Worm (Caenorhabditis elegans): ENCODE measurements around the gene F42A6.1.

Gene F42A6.1

DNA sequence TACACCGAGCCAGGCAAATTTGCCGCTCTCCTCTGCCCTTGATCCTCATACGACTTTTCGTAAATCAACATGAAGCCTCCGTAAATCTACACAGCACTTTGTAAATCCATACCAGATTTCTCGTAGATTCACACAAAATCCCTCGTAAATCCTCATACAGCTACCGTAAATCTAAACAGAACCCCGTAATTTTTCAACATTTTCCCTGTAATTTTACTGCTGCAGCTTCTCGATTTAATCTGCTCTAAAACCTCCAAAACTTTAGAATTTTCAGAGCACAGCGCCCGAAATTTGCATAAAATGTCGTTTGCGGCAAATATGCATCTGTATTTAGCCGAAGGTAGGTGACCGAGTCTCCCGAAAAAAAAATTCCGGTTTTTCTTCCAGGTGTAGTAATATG lies at the start of gene F42A6.1:
F42A6.1 (plus strand) TSS at position 301 of the 400 bp plus-strand sequence.
- no peak for TF ChIP-seq nhr-237 (tag; optimal IDR thresholded peaks at IDR 0.05)
- TF ChIP-seq mab-5 (tag; optimal IDR thresholded peaks at IDR 0.05), result no peak
- no peak for TF ChIP-seq sma-9 (GFP tag; optimal IDR thresholded peaks at IDR 0.05)
- TF ChIP-seq sma-9 (tag; optimal IDR thresholded peaks at IDR 0.05), result no peak
- TF ChIP-seq Y55F3AM.14 (GFP tag; optimal IDR thresholded peaks at IDR 0.05), result no peak
- TF ChIP-seq ztf-1 (GFP tag; conservative IDR thresholded peaks at IDR 0.05), result no peak
- no peak for TF ChIP-seq C34F6.9 (tag; optimal IDR thresholded peaks at IDR 0.05)
- TF ChIP-seq F13H6.1 (tag; optimal IDR thresholded peaks at IDR 0.05), result no peak
- TF ChIP-seq nhr-129 (tag; optimal IDR thresholded peaks at IDR 0.05), result no peak

DNA sequence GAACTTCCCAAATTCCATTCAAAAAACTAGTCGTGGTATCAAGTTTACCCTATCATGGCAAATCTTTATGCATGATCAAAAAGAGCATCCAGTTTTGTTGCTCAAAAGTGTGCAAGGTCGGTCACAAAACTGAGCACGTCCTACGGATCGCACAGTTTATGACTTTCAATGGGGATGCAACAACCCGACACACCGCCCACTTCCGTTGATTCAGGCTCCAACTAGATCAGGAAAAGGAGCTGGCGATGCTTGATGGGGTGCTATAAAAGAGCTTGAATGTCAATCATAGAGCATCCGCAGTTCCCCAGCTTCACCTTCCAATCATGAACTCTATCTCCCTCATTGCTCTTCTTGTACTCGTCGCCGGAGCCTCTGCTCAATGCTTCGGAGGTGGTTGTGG lies 49.3 kb upstream of the F42A6.1 start, which contains the start of gene W08E12.2:
W08E12.2 (plus strand) TSS at position 301 of the 400 bp plus-strand sequence.
- TF ChIP-seq zag-1 (tag; optimal IDR thresholded peaks at IDR 0.05) (no peak), nhr-23 (tag; optimal IDR thresholded peaks at IDR 0.05) (no peak), peb-1 (tag; optimal IDR thresholded peaks at IDR 0.05) (no peak)

DNA sequence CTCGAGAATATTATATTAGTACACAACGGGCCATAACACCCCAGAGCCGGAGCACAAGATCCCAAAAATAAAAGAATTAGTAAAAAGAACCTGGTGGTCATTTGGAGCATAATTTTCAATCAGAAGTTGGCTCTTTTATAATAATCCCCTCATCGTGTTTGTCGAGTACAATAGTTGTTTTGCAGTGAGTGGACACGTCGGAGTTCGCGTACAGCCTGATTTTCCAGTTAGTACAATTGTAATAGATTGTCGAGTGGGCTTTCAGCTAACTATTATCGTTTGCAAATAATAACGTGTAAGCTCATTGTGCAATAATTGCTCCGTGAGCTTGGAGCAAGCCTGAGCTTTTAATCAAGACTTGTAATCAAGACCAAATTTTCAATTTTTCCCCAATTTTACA lies 47.4 kb upstream of the F42A6.1 start, which contains the start of gene W08E12.9:
W08E12.9 (minus strand) TSS at position 101 of the 400 bp plus-strand sequence.
- TF ChIP-seq dmd-4 (tag; optimal IDR thresholded peaks at IDR 0.05), result no peak
- TF ChIP-seq C34F6.9 (tag; optimal IDR thresholded peaks at IDR 0.05), result no peak
- TF ChIP-seq ztf-1 (GFP tag; conservative IDR thresholded peaks at IDR 0.05), result no peak
- no peak for TF ChIP-seq R02D3.7 (tag; optimal IDR thresholded peaks at IDR 0.05)
- TF ChIP-seq mdl-1 (tag; optimal IDR thresholded peaks at IDR 0.05), result no peak
- TF ChIP-seq nhr-21 (tag; optimal IDR thresholded peaks at IDR 0.05), result no peak
- no peak for TF ChIP-seq nhr-10 (tag; optimal IDR thresholded peaks at IDR 0.05)
- TF ChIP-seq nhr-23 (tag; optimal IDR thresholded peaks at IDR 0.05), result no peak
- TF ChIP-seq unc-39 (tag; optimal IDR thresholded peaks at IDR 0.05), result no peak

DNA sequence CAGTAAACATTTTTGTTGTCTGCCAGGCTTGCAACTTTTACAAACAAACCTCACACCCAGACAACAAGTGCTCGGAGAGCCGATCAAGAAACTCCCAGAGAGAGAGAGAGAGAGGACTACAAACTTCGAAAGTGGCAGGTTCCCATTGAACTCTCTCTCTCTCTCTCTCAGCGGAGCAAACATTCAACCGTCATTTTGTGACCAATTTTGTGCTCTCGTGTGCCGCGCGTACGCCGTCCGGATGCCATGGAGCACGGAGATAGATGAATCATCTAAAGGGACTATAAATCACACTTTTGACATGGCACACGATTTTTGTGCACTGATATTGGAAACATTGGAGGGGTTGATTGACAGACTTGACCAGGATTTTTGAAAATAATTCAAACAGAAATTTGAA lies 46.0 kb upstream of the F42A6.1 start:
- TF ChIP-seq ztf-11 (tag; optimal IDR thresholded peaks at IDR 0.05) (no peak), elt-3 (tag; optimal IDR thresholded peaks at IDR 0.05) (no peak), lin-13 (GFP tag; optimal IDR thresholded peaks at IDR 0.05) (no peak), F13H6.1 (tag; optimal IDR thresholded peaks at IDR 0.05) (peak; percentile 28)

DNA sequence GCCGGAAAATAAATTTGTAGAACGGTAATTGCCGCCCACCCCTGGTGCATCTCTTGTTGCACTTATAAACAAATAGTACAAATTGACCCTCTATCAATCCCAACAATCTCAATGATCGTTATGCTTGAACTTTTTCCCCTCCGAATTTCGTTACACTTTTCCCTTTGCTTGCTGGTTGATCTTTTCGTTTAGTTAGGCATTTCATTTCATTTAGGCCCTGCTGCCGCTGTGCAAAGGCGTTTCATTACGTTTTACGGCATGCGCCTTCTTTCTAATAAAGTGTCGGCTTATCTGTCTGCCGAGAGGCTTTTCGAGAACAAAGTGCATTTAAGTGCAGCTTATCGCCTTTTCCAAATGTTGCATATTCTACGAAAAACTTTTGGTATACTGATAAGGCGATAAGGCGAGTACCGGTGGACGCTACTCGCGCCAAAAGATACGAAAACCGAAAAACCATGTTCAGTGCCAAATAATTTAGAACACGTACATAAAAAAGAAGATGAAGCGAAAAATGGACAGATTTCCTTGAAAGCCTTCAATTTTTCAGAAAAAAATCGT lies 44.1 kb upstream of the F42A6.1 start:
- TF ChIP-seq sma-9 (GFP tag; optimal IDR thresholded peaks at IDR 0.05), result peak; percentile 41
- no peak for TF ChIP-seq sma-9 (tag; optimal IDR thresholded peaks at IDR 0.05)
- TF ChIP-seq snpc-4 (tag; optimal IDR thresholded peaks at IDR 0.05), result no peak
- TF ChIP-seq ztf-1 (GFP tag; conservative IDR thresholded peaks at IDR 0.05), result no peak
- no peak for TF ChIP-seq nhr-25 (tag; optimal IDR thresholded peaks at IDR 0.05)
- TF ChIP-seq lsy-2 (tag; optimal IDR thresholded peaks at IDR 0.05), result no peak
- TF ChIP-seq nhr-237 (tag; optimal IDR thresholded peaks at IDR 0.05), result no peak
- no peak for TF ChIP-seq F13H6.1 (tag; optimal IDR thresholded peaks at IDR 0.05)

DNA sequence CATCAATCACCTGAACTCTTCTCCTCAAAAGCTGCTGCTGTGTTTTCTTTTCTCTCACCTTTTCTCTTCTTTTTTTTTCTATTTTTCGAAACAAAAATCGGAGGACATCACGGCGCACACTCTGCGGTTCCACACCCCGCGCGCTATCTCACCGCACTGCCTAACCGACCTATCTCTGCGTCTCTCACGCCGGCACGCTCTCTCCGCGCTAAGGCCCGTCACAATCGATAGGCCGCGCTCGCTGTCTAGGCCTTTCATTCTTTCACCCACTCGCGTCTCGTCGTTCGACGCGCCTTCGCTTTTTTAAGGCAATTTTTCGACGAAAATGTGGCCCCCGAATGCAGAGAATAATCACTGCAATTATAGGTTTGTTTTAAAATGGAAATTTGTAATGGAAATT lies 43.6 kb upstream of the F42A6.1 start, which contains the start of gene zip-11:
zip-11 (plus strand) TSS at position 34 of the 400 bp plus-strand sequence.
- TF ChIP-seq nhr-25 (tag; optimal IDR thresholded peaks at IDR 0.05) (peak; percentile 54), F13H6.1 (tag; optimal IDR thresholded peaks at IDR 0.05) (peak; percentile 64), ztf-1 (GFP tag; conservative IDR thresholded peaks at IDR 0.05) (no peak), ztf-4 (tag; optimal IDR thresholded peaks at IDR 0.05) (no peak), sma-9 (GFP tag; optimal IDR thresholded peaks at IDR 0.05) (peak; percentile 43), sma-9 (tag; optimal IDR thresholded peaks at IDR 0.05) (no peak), crh-2 (tag; optimal IDR thresholded peaks at IDR 0.05) (peak; percentile 13), lin-11 (tag; optimal IDR thresholded peaks at IDR 0.05) (no peak), nhr-129 (tag; optimal IDR thresholded peaks at IDR 0.05) (peak; percentile 32), mdl-1 (tag; optimal IDR thresholded peaks at IDR 0.05) (peak in 1 of 2 experiments; percentile 63), nhr-23 (tag; optimal IDR thresholded peaks at IDR 0.05) (no peak), nhr-21 (tag; optimal IDR thresholded peaks at IDR 0.05) (peak; percentile 58), fos-1 (tag; optimal IDR thresholded peaks at IDR 0.05) (peak; percentile 21), mbf-1 (tag; optimal IDR thresholded peaks at IDR 0.05) (no peak), lin-13 (GFP tag; optimal IDR thresholded peaks at IDR 0.05) (peak; percentile 44), nhr-237 (tag; optimal IDR thresholded peaks at IDR 0.05) (no peak), sma-3 (GFP tag; optimal IDR thresholded peaks at IDR 0.05) (peak; percentile 78), C34F6.9 (tag; optimal IDR thresholded peaks at IDR 0.05) (peak; percentile 69), mab-5 (tag; optimal IDR thresholded peaks at IDR 0.05) (peak; percentile 32), gmeb-1 (tag; optimal IDR thresholded peaks at IDR 0.05) (peak; percentile 64), blmp-1 (tag; optimal IDR thresholded peaks at IDR 0.05; ENCODE audit: insufficient read depth) (peak; percentile 18), lsy-2 (tag; optimal IDR thresholded peaks at IDR 0.05) (peak; percentile 51 to 77), unc-55 (GFP tag; optimal IDR thresholded peaks at IDR 0.05) (peak; percentile 63)

All from whole organism, L2 larva.